Worm (Caenorhabditis elegans) whole organism, L2 larva: ENCODE data around the gene npr-27.

Source experiments
- lin-39 ChIP-seq: fragments of 150-350 bp; optimal IDR thresholded peaks from 2 replicates; lab custom pipeline; 2014; ENCODE audit warnings: missing biosample characterization, missing genetic modification reagents, missing genetic modification characterization
- skn-1 ChIP-seq: sonication (generic microtip); optimal IDR thresholded peaks from 2 replicates; lab custom pipeline; 2017; ENCODE audit warnings: missing biosample characterization, missing genetic modification characterization

DNA sequence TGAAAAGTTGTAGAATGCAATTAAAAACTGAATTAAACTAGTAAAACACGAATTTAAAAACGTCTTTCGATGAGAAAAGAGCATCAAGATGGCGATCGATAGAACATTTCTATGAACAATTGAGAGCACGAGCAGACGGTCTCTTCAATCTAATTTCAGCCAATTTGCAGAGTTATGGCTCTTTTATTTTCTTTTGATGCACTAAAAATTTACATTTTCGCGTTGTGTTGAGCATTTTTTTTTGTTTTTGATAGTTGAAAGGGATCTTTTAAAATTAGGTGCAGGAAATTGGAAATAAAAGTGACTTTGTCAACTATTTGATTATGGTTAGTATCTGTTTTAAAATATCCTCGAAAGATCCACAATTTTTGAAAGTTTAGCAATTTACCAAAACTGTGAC is 3.5 kb downstream of the npr-27 start, which contains the start of gene F42C5.6:
- no peak for TF ChIP-seq skn-1 (tag; lab: Kevin White, UChicago)
- TF ChIP-seq lin-39 (tag; lab: Kevin White, UChicago) = no peak
